Worm (Caenorhabditis elegans) whole organism, L1 larva: ENCODE measurements around the gene C46F4.3.

Source experiments
- C04F5.9 ChIP-seq: sonication (generic microtip); optimal IDR thresholded peaks from 2 replicates; lab custom pipeline; 2016; ENCODE audit warnings: missing genetic modification characterization, missing compliant biosample characterization
- C16A3.4 ChIP-seq: fragments of 150-350 bp; optimal IDR thresholded peaks from 2 replicates; lab custom pipeline; 2014; ENCODE audit warnings: missing biosample characterization, missing genetic modification characterization
- F16B12.6 ChIP-seq: fragments of 150-350 bp; optimal IDR thresholded peaks from 2 replicates; lab custom pipeline; 2014; ENCODE audit warnings: missing biosample characterization, missing genetic modification characterization
- Y116A8C.19 ChIP-seq: sonication (generic microtip); optimal IDR thresholded peaks from 2 replicates; lab custom pipeline; 2016; ENCODE audit warnings: missing compliant biosample characterization, missing genetic modification characterization, borderline replicate concordance
- aha-1 ChIP-seq: fragments of 150-350 bp; optimal IDR thresholded peaks from 2 replicates; lab custom pipeline; 2014; ENCODE audit warnings: missing biosample characterization, missing genetic modification characterization
- aly-2 ChIP-seq: fragments of 150-350 bp; optimal IDR thresholded peaks from 2 replicates; lab custom pipeline; 2014; ENCODE audit warnings: missing biosample characterization, missing genetic modification characterization
- ceh-8 ChIP-seq: fragments of 200-800 bp; sonication (Bioruptor generic); optimal IDR thresholded peaks from 2 replicates; lab custom pipeline; 2018; ENCODE audit warnings: mild to moderate bottlenecking, missing genetic modification characterization, moderate library complexity, missing compliant biosample characterization
- ceh-82 ChIP-seq, 3 experiments: fragments of 150-350 bp in 1 of 3; sonication (generic microtip) in 2 of 3; optimal IDR thresholded peaks; 2 replicates each; lab custom pipeline; 2014 to 2017; ENCODE audit warnings: missing biosample characterization in 3 of 3, missing genetic modification characterization in 3 of 3
- ceh-88 ChIP-seq: fragments of 200-800 bp; sonication (Bioruptor generic); IDR thresholded peaks from 2 replicates; pipeline ENCODE4 v1.3.6; 2022; ENCODE audit warnings: missing genetic modification characterization, missing compliant biosample characterization
- dpl-1 ChIP-seq, 3 experiments: fragments of 150-350 bp in 2 of 3; sonication (generic microtip) in 1 of 3; optimal IDR thresholded peaks; 2 replicates each; lab custom pipeline; 2014 to 2017; ENCODE audit warnings: missing biosample characterization in 3 of 3, missing genetic modification characterization in 3 of 3, missing genetic modification reagents in 3 of 3
- dsc-1 ChIP-seq: sonication (generic microtip); optimal IDR thresholded peaks from 2 replicates; lab custom pipeline; 2016; ENCODE audit warnings: mild to moderate bottlenecking, missing genetic modification characterization, missing compliant biosample characterization
- efl-1 ChIP-seq, 4 experiments: fragments of 150-350 bp; optimal IDR thresholded peaks in 3 of 4; peaks in 1 of 4; 1 replicate in 1 of 4; 2 replicates in 3 of 4; lab custom pipeline; 2014; ENCODE audit warnings: missing biosample characterization in 2 of 4, missing genetic modification characterization in 2 of 4, missing genetic modification reagents in 2 of 4
- egl-13 ChIP-seq: sonication (generic microtip); optimal IDR thresholded peaks from 2 replicates; lab custom pipeline; 2016; ENCODE audit warnings: missing genotype, missing genetic modification reagents, missing genetic modification characterization, missing compliant biosample characterization
- egl-27 ChIP-seq, 2 experiments: fragments of 150-350 bp in 1 of 2; sonication (generic microtip); optimal IDR thresholded peaks; 3 replicates each; lab custom pipeline; 2017 to 2018; ENCODE audit warnings: missing biosample characterization in 2 of 2, missing genetic modification characterization in 2 of 2, missing genetic modification reagents in 2 of 2
- elt-2 ChIP-seq: sonication (generic microtip); optimal IDR thresholded peaks from 2 replicates; lab custom pipeline; 2016; ENCODE audit warnings: missing genetic modification characterization, mild to moderate bottlenecking, inconsistent platforms, missing compliant biosample characterization, missing genetic modification reagents
- elt-3 ChIP-seq, 6 experiments: fragments of 150-350 bp in 1 of 6; sonication (generic microtip); optimal IDR thresholded peaks; 2 replicates each; lab custom pipeline; 2017 to 2018; ENCODE audit warnings: missing biosample characterization in 6 of 6, missing genetic modification characterization in 6 of 6, inconsistent platforms in 1 of 6
- ets-5 ChIP-seq: fragments of 200-800 bp; sonication (Bioruptor generic); IDR thresholded peaks from 2 replicates; pipeline ENCODE4 v1.3.6; 2022; ENCODE audit warnings: missing genetic modification characterization, missing compliant biosample characterization
- fkh-4 ChIP-seq: sonication (generic microtip); optimal IDR thresholded peaks from 2 replicates; lab custom pipeline; 2016; ENCODE audit warnings: missing compliant biosample characterization, missing genetic modification characterization, borderline replicate concordance
- fkh-8 ChIP-seq: sonication (generic microtip); optimal IDR thresholded peaks from 2 replicates; lab custom pipeline; 2016; ENCODE audit warnings: mild to moderate bottlenecking, missing genetic modification characterization, missing compliant biosample characterization
- grh-1 ChIP-seq: fragments of 200-800 bp; sonication (Bioruptor generic); IDR thresholded peaks from 2 replicates; pipeline ENCODE4 v1.3.6; 2022; ENCODE audit warnings: missing genetic modification reagents, missing genetic modification characterization, missing compliant biosample characterization
- hlh-4 ChIP-seq: sonication (generic microtip); optimal IDR thresholded peaks from 2 replicates; lab custom pipeline; 2016; ENCODE audit warnings: mild to moderate bottlenecking, missing genetic modification characterization, missing compliant biosample characterization
- irx-1 ChIP-seq: sonication (generic microtip); optimal IDR thresholded peaks from 2 replicates; lab custom pipeline; 2016; ENCODE audit warnings: missing genetic modification characterization, missing compliant biosample characterization
- lin-15B ChIP-seq: fragments of 150-350 bp; sonication (generic microtip); optimal IDR thresholded peaks from 3 replicates; lab custom pipeline; 2014; ENCODE audit warnings: missing biosample characterization, missing genetic modification characterization
- lin-35 ChIP-seq, 2 experiments: fragments of 150-350 bp; optimal IDR thresholded peaks; 2 replicates each; lab custom pipeline; 2014; ENCODE audit warnings: missing biosample characterization in 2 of 2, missing genetic modification characterization in 2 of 2, missing genetic modification reagents in 2 of 2
- lir-3 ChIP-seq: sonication (generic microtip); optimal IDR thresholded peaks from 2 replicates; lab custom pipeline; 2016; ENCODE audit warnings: mild to moderate bottlenecking, missing genetic modification characterization, moderate library complexity, missing compliant biosample characterization; ENCODE audit not compliant: poor library complexity
- mab-9 ChIP-seq: fragments of 200-800 bp; sonication (Bioruptor generic); IDR thresholded peaks from 2 replicates; pipeline ENCODE4 v1.3.6; 2022; ENCODE audit warnings: missing genetic modification reagents, missing genetic modification characterization, missing compliant biosample characterization
- mep-1 ChIP-seq: fragments of 150-350 bp; optimal IDR thresholded peaks from 2 replicates; lab custom pipeline; 2014; ENCODE audit warnings: missing biosample characterization, missing genetic modification characterization
- nhr-12 ChIP-seq: sonication (generic microtip); optimal IDR thresholded peaks from 2 replicates; lab custom pipeline; 2017; ENCODE audit warnings: missing biosample characterization, missing genetic modification characterization
- nhr-47 ChIP-seq: sonication (generic microtip); optimal IDR thresholded peaks from 2 replicates; lab custom pipeline; 2016; ENCODE audit warnings: mild to moderate bottlenecking, missing genetic modification characterization, moderate library complexity, missing compliant biosample characterization
- nhr-71 ChIP-seq: sonication (generic microtip); optimal IDR thresholded peaks from 2 replicates; lab custom pipeline; 2016; ENCODE audit warnings: mild to moderate bottlenecking, missing genetic modification characterization, moderate library complexity, missing compliant biosample characterization
- nhr-77 ChIP-seq: fragments of 150-350 bp; optimal IDR thresholded peaks from 2 replicates; lab custom pipeline; 2014; ENCODE audit warnings: missing biosample characterization, missing genetic modification characterization
- nhr-85 ChIP-seq: sonication (generic microtip); peaks from one replicate; lab custom pipeline; 2016; ENCODE audit warnings: missing genetic modification characterization, inconsistent platforms, missing compliant biosample characterization
- nhr-90 ChIP-seq: sonication (generic microtip); optimal IDR thresholded peaks from 2 replicates; lab custom pipeline; 2016; ENCODE audit warnings: mild to moderate bottlenecking, missing genetic modification characterization, missing compliant biosample characterization; ENCODE audit not compliant: poor library complexity
- pag-3 ChIP-seq: sonication (generic microtip); optimal IDR thresholded peaks from 2 replicates; lab custom pipeline; 2017; ENCODE audit warnings: missing genetic modification characterization, mild to moderate bottlenecking, missing compliant biosample characterization, antibody characterized with exemption, borderline replicate concordance; ENCODE audit not compliant: insufficient read depth
- snpc-4 ChIP-seq: fragments of 150-350 bp; optimal IDR thresholded peaks from 2 replicates; lab custom pipeline; 2014; ENCODE audit warnings: missing biosample characterization, missing genetic modification characterization
- sptf-1 ChIP-seq: fragments of 150-350 bp; optimal IDR thresholded peaks from 2 replicates; lab custom pipeline; 2014; ENCODE audit warnings: missing biosample characterization, missing genetic modification characterization
- tbx-2 ChIP-seq: sonication (generic microtip); optimal IDR thresholded peaks from 2 replicates; lab custom pipeline; 2016; ENCODE audit warnings: missing genetic modification characterization, missing compliant biosample characterization
- unc-130 ChIP-seq: fragments of 150-350 bp; optimal IDR thresholded peaks from 2 replicates; lab custom pipeline; 2017; ENCODE audit warnings: missing biosample characterization, missing genetic modification characterization, inconsistent platforms
- unc-30 ChIP-seq: sonication (generic microtip); optimal IDR thresholded peaks from 2 replicates; lab custom pipeline; 2017; ENCODE audit warnings: missing biosample characterization, missing genetic modification characterization
- unc-62 ChIP-seq: fragments of 150-350 bp; optimal IDR thresholded peaks from 2 replicates; lab custom pipeline; 2014; ENCODE audit warnings: missing biosample characterization, missing genetic modification reagents, missing genetic modification characterization
- zag-1 ChIP-seq: fragments of 150-350 bp; optimal IDR thresholded peaks from 2 replicates; lab custom pipeline; 2014; ENCODE audit warnings: missing biosample characterization, missing genetic modification characterization
- ztf-11 ChIP-seq, 2 experiments: sonication (generic microtip); optimal IDR thresholded peaks; 2 replicates each; lab custom pipeline; 2016 to 2017; ENCODE audit warnings: missing genetic modification characterization in 2 of 2, missing biosample characterization in 1 of 2, missing compliant biosample characterization in 1 of 2

The C46F4.3 gene

ce11 chrX:5919097-5919496 lies 16.5 kb upstream of the C46F4.3 start, which contains the start of gene capa-1:
capa-1 (plus strand) TSS chrX:5919397.
- TF ChIP-seq unc-130 (tag; lab: Kevin White, UChicago) (no peak), fkh-8 (tag; lab: Kevin White, UChicago) (peak; percentile 16)

DNA sequence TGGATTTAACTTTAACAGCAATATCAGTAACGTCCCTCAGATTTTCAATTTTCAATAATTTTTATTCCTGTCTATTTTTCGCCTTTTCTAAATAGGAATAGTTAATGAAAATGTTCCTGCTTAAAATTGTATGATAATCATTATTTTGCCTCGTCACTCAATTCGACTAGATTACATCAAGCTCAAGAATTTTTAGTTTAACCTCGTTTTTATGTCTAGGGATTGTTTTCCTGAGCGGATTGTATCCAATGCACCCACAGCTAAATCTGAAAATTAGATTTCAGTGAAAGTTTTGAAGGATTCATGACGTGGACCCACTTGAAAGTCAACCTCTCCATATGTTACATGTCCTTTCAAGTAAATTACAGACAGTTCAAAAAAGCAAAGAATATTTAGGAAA lies 11.9 kb upstream of the C46F4.3 start:
- TF ChIP-seq ceh-88 (GFP tag; lab: Robert Waterston, UW) (no peak), snpc-4 (tag; lab: Kevin White, UChicago) (no peak)
- TF ChIP-seq, all 84 proteins: peak for 0

- TF ChIP-seq nhr-12 (tag; lab: Kevin White, UChicago): no peak
- no peak for TF ChIP-seq nhr-71 (tag; lab: Kevin White, UChicago)
- no peak for TF ChIP-seq sptf-1
- TF ChIP-seq egl-27 (tag; optimal IDR thresholded peaks at IDR 0.05; lab: Kevin White, UChicago): no peak
- no peak for TF ChIP-seq irx-1 (tag; lab: Kevin White, UChicago)
- TF ChIP-seq mep-1 (tag; lab: Kevin White, UChicago): no peak
- no peak for TF ChIP-seq zag-1
- TF ChIP-seq hlh-4 (tag; lab: Kevin White, UChicago): no peak
- TF ChIP-seq dsc-1: no peak
These were observed 4.8 kb upstream of the C46F4.3 start, which contains the start of gene egl-6 for ce11 chrX:5930822-5931221. egl-6 (plus strand) TSS chrX:5931122.

DNA sequence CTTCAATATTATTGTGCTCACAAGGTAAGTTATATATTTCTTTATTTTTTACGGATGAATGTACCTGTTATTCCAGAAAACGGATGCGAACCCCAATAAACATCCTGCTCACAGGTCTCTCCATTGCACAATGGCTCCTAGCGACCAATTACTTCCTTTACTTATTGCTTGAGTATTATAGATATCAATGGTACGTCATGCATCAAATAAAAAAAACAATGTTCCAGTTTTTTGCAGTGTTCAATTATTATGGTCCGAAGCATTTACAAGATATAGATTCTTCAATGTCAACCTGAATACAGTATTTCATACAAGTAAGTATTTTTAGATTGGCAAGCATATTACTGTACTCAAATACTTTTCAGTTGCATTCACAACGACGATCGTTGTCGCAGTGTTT lies 2.6 kb upstream of the C46F4.3 start:
- TF ChIP-seq efl-1 (optimal IDR thresholded peaks at IDR 0.05; lab: Kevin White, UChicago): no peak
- peak in 1 of 2 experiments; percentile 50 for TF ChIP-seq efl-1 (GFP tag; optimal IDR thresholded peaks at IDR 0.05 in 1 of 2; lab: Kevin White, UChicago)
- no peak for TF ChIP-seq lin-35 (GFP tag; optimal IDR thresholded peaks at IDR 0.05; lab: Kevin White, UChicago)

DNA sequence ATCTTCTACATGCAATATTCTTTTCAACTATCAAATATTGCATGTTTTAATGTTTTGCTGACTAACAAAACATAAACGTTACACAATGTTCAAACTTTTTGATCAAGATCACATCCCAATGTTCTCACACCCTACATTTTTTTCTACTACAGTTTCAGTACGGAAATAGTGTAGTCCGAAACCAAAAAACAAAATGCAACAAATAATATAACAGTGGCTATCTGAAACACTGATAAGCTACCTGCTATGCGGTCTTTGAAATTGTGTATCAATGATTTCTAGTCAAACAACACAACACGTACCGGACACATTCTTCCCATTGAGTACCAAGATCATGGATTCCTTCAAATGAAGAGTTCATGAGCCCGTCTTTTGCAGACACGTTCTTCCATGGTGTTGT lies 5.8 kb downstream of the C46F4.3 start:
- no peak for TF ChIP-seq lir-3
- TF ChIP-seq unc-62 (GFP tag; lab: Kevin White, UChicago): no peak
- peak; percentile 26 for TF ChIP-seq nhr-85
- no peak for TF ChIP-seq Y116A8C.19
- no peak for TF ChIP-seq elt-3 (tag; optimal IDR thresholded peaks at IDR 0.05; lab: Kevin White, UChicago)
- no peak for TF ChIP-seq egl-13 (tag; lab: Kevin White, UChicago)
- peak; percentile 13 for TF ChIP-seq elt-2 (tag; lab: Kevin White, UChicago)
- TF ChIP-seq aly-2 (tag; lab: Kevin White, UChicago): no peak

ce11 chrX:5942171-5942570 lies 6.6 kb downstream of the C46F4.3 start:
- TF ChIP-seq ceh-88 (GFP tag; lab: Robert Waterston, UW) (no peak), egl-27 (tag; optimal IDR thresholded peaks at IDR 0.05; lab: Kevin White, UChicago) (no peak), dpl-1 (GFP tag; optimal IDR thresholded peaks at IDR 0.05; lab: Kevin White, UChicago) (peak in 1 of 3 experiments; percentile 14), pag-3 (tag; lab: Kevin White, UChicago) (peak; percentile 35), Y116A8C.19 (no peak), F16B12.6 (no peak), C04F5.9 (tag; lab: Kevin White, UChicago) (no peak), ets-5 (GFP tag; lab: Robert Waterston, UW) (no peak), lin-15B (tag; lab: Kevin White, UChicago) (no peak), nhr-90 (tag; lab: Kevin White, UChicago) (peak; percentile 39), nhr-47 (tag; lab: Kevin White, UChicago) (peak; percentile 44), ceh-8 (no peak), nhr-77 (tag; lab: Kevin White, UChicago) (peak; percentile 17), aha-1 (tag; lab: Kevin White, UChicago) (no peak), elt-3 (tag; optimal IDR thresholded peaks at IDR 0.05; lab: Kevin White, UChicago) (peak in 2 of 6 experiments; percentile 43 to 52), elt-2 (tag; lab: Kevin White, UChicago) (no peak), fkh-4 (no peak), mab-9 (GFP tag; lab: Robert Waterston, UW) (no peak), C16A3.4 (tag; lab: Kevin White, UChicago) (peak; percentile 8), tbx-2 (tag; lab: Kevin White, UChicago) (peak; percentile 43), ztf-11 (tag; optimal IDR thresholded peaks at IDR 0.05; lab: Kevin White, UChicago) (no peak), grh-1 (no peak), unc-30 (tag; lab: Kevin White, UChicago) (no peak), hlh-4 (tag; lab: Kevin White, UChicago) (no peak), ceh-82 (tag; optimal IDR thresholded peaks at IDR 0.05; lab: Kevin White, UChicago) (peak in 1 of 3 experiments; percentile 22)
